Worm (Caenorhabditis elegans): ENCODE measurements around the gene lgc-45.

lgc-45 gene

DNA sequence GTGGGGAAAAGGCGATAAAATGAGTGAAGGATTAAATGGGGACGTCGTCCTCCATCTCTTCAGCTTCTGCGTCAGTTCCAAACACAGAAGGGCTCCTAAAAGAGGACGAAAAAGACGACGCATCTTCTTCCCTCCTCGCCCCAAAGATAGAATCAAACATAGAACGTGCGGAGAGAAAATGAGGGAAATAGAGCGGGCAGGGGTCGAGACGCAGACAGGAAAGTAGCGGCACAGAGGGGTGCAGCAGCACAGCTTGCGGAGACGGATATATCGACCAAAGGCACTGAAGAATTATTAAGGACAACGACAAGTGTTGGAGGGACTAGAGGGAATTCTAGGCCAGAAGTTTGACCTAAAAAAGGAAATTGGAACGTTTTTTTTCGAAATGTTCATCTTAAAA lies 10.0 kb upstream of the lgc-45 start:
- TF ChIP-seq tag-97 (GFP tag; IDR thresholded peaks at IDR 0.05): no peak
- no peak for TF ChIP-seq egl-27 (tag; optimal IDR thresholded peaks at IDR 0.05)
- TF ChIP-seq lim-7 (GFP tag; IDR thresholded peaks at IDR 0.05): no peak
- no peak for TF ChIP-seq duxl-1 (tag; optimal IDR thresholded peaks at IDR 0.05; ENCODE audit: poor library complexity)
- TF ChIP-seq ces-1 (GFP tag; optimal IDR thresholded peaks at IDR 0.05): no peak
- TF ChIP-seq dmd-9 (GFP tag; IDR thresholded peaks at IDR 0.05): no peak
- TF ChIP-seq madf-5 (GFP tag; IDR thresholded peaks at IDR 0.05): no peak
- TF ChIP-seq snpc-4 (tag; optimal IDR thresholded peaks at IDR 0.05): no peak
- no peak for TF ChIP-seq daf-8 (GFP tag; IDR thresholded peaks at IDR 0.05)
- no peak for TF ChIP-seq nhr-76 (tag; optimal IDR thresholded peaks at IDR 0.05)
- no peak for TF ChIP-seq zag-1 (tag; optimal IDR thresholded peaks at IDR 0.05)
- no peak for TF ChIP-seq zip-2 (tag; optimal IDR thresholded peaks at IDR 0.05)
- no peak for TF ChIP-seq mxl-3 (GFP tag; optimal IDR thresholded peaks at IDR 0.05)
- no peak for TF ChIP-seq nhr-42 (GFP tag; IDR thresholded peaks at IDR 0.05)
- no peak for TF ChIP-seq snpc-1.2 (GFP tag; IDR thresholded peaks at IDR 0.05)
- TF ChIP-seq ceh-20 (GFP tag; IDR thresholded peaks at IDR 0.05): no peak
- no peak for TF ChIP-seq nhr-48 (tag; optimal IDR thresholded peaks at IDR 0.05)
- TF ChIP-seq F49E8.2 (tag; optimal IDR thresholded peaks at IDR 0.05; ENCODE audit: borderline replicate concordance): no peak
- no peak for TF ChIP-seq nhr-11 (tag; optimal IDR thresholded peaks at IDR 0.05)
- no peak for TF ChIP-seq ceh-62 (tag; optimal IDR thresholded peaks at IDR 0.05)
- TF ChIP-seq nhr-6 (tag; optimal IDR thresholded peaks at IDR 0.05): no peak
- TF ChIP-seq php-3 (GFP tag; IDR thresholded peaks at IDR 0.05): no peak
- TF ChIP-seq D1046.2 (GFP tag; IDR thresholded peaks at IDR 0.05): no peak
- no peak for TF ChIP-seq attf-4 (tag; optimal IDR thresholded peaks at IDR 0.05)
- no peak for TF ChIP-seq Y105C5A.15 (GFP tag; IDR thresholded peaks at IDR 0.05)
- no peak for TF ChIP-seq saeg-2 (GFP tag; IDR thresholded peaks at IDR 0.05)
- TF ChIP-seq unc-130 (GFP tag; optimal IDR thresholded peaks at IDR 0.05): no peak
- no peak for TF ChIP-seq lin-13 (GFP tag; optimal IDR thresholded peaks at IDR 0.05)
- TF ChIP-seq T26A8.4 (GFP tag; IDR thresholded peaks at IDR 0.05): no peak
- no peak for TF ChIP-seq dmd-6 (GFP tag; IDR thresholded peaks at IDR 0.05)
- TF ChIP-seq ceh-32 (tag; optimal IDR thresholded peaks at IDR 0.05; ENCODE audit: poor library complexity): no peak
- no peak for TF ChIP-seq pqm-1 (tag; optimal IDR thresholded peaks at IDR 0.05)
- TF ChIP-seq spr-3 (GFP tag; optimal IDR thresholded peaks at IDR 0.05): no peak
- peak; percentile 63 for TF ChIP-seq hmg-1.1 (GFP tag; IDR thresholded peaks at IDR 0.05)
- TF ChIP-seq R02D3.7 (tag; optimal IDR thresholded peaks at IDR 0.05): no peak
- no peak for TF ChIP-seq gei-8 (GFP tag; optimal IDR thresholded peaks at IDR 0.05)
- TF ChIP-seq lir-3 (tag; optimal IDR thresholded peaks at IDR 0.05): no peak
- TF ChIP-seq lin-38 (GFP tag; IDR thresholded peaks at IDR 0.05): no peak
- TF ChIP-seq ztf-7 (tag; optimal IDR thresholded peaks at IDR 0.05): no peak
- TF ChIP-seq unc-39 (tag; optimal IDR thresholded peaks at IDR 0.05): no peak
- no peak for TF ChIP-seq arid-1 (GFP tag; conservative IDR thresholded peaks at IDR 0.05)
- no peak for TF ChIP-seq nhr-77 (tag; optimal IDR thresholded peaks at IDR 0.05)
- no peak for TF ChIP-seq tra-1 (GFP tag; IDR thresholded peaks at IDR 0.05)
- TF ChIP-seq hlh-30 (tag; optimal IDR thresholded peaks at IDR 0.05; ENCODE audit: insufficient read depth): peak; percentile 24
- TF ChIP-seq lin-39 (tag; optimal IDR thresholded peaks at IDR 0.05): no peak
- TF ChIP-seq nhr-111 (GFP tag; optimal IDR thresholded peaks at IDR 0.05): no peak
- no peak for TF ChIP-seq jun-1 (tag; optimal IDR thresholded peaks at IDR 0.05)
- TF ChIP-seq Y48G9A.11 (GFP tag; IDR thresholded peaks at IDR 0.05): no peak
- no peak for TF ChIP-seq Y5F2A.4 (GFP tag; optimal IDR thresholded peaks at IDR 0.05)
- TF ChIP-seq zfp-3 (GFP tag; conservative IDR thresholded peaks at IDR 0.05): no peak
- peak; percentile 8 for TF ChIP-seq dpl-1 (GFP tag; optimal IDR thresholded peaks at IDR 0.05)
- no peak for TF ChIP-seq F26F4.8 (GFP tag; conservative IDR thresholded peaks at IDR 0.05)
- TF ChIP-seq nhr-102 (tag; optimal IDR thresholded peaks at IDR 0.05): no peak
- no peak for TF ChIP-seq ZK337.2 (GFP tag; IDR thresholded peaks at IDR 0.05)
